Worm (Caenorhabditis elegans) whole organism, L4 larva: Measurements from ENCODE around the gene oef-1.

ENCODE experiments used
- D1046.2 ChIP-seq: fragments of 200-800 bp; sonication (Bioruptor generic); IDR thresholded peaks from 2 replicates; pipeline ENCODE4 v1.3.6; 2022; ENCODE audit warnings: missing genetic modification characterization, missing compliant biosample characterization
- R02D3.7 ChIP-seq: fragments of 150-350 bp; sonication (generic microtip); optimal IDR thresholded peaks from 3 replicates; lab custom pipeline; 2014; ENCODE audit warnings: missing biosample characterization, missing genetic modification characterization
- T20F7.1 ChIP-seq: fragments of 200-800 bp; sonication (Bioruptor generic); optimal IDR thresholded peaks from 2 replicates; lab custom pipeline; 2018; ENCODE audit warnings: mild to moderate bottlenecking, missing genetic modification characterization, missing compliant biosample characterization
- Y105C5A.15 ChIP-seq: fragments of 200-800 bp; sonication (Bioruptor generic); IDR thresholded peaks from 2 replicates; pipeline ENCODE4 v1.3.6; 2022; ENCODE audit warnings: missing genetic modification characterization, missing compliant biosample characterization
- Y48G9A.11 ChIP-seq: fragments of 200-800 bp; sonication (Bioruptor generic); IDR thresholded peaks from 2 replicates; pipeline ENCODE4 v1.3.6; 2022; ENCODE audit warnings: missing genetic modification reagents, missing genetic modification characterization, missing compliant biosample characterization
- Y75B8A.6 ChIP-seq: fragments of 200-800 bp; sonication (Bioruptor generic); IDR thresholded peaks from 2 replicates; pipeline ENCODE4 v1.3.6; 2022; ENCODE audit warnings: missing genetic modification reagents, missing genetic modification characterization, missing compliant biosample characterization
- ZK546.5 ChIP-seq, 2 experiments: sonication (generic microtip); optimal IDR thresholded peaks; 2 replicates each; lab custom pipeline; 2017; ENCODE audit warnings: missing biosample characterization in 2 of 2, missing genetic modification characterization in 2 of 2
- aha-1 ChIP-seq: fragments of 150-350 bp; peaks from one replicate; lab custom pipeline; 2014; ENCODE audit warnings: missing biosample characterization, missing genetic modification characterization
- aly-2 ChIP-seq: sonication (generic microtip); optimal IDR thresholded peaks from 2 replicates; lab custom pipeline; 2018; ENCODE audit warnings: missing biosample characterization, missing genetic modification characterization
- ama-1 ChIP-seq: fragments of 150-350 bp; optimal IDR thresholded peaks from 2 replicates; lab custom pipeline; 2014; ENCODE audit warnings: inconsistent platforms, mixed read lengths
- arid-1 ChIP-seq: fragments of 200-800 bp; sonication (Bioruptor generic); conservative IDR thresholded peaks from 2 replicates; pipeline ENCODE4 v1.3.6; 2022; ENCODE audit warnings: missing genetic modification reagents, missing genetic modification characterization, missing compliant biosample characterization
- attf-4 ChIP-seq: sonication (generic microtip); optimal IDR thresholded peaks from 3 replicates; lab custom pipeline; 2017; ENCODE audit warnings: missing biosample characterization, missing genetic modification characterization
- ceh-28 ChIP-seq: fragments of 150-350 bp; optimal IDR thresholded peaks from 2 replicates; lab custom pipeline; 2014; ENCODE audit warnings: missing biosample characterization, missing genetic modification reagents, missing genetic modification characterization
- ces-1 ChIP-seq: fragments of 150-350 bp; sonication (generic microtip); optimal IDR thresholded peaks from 4 replicates; lab custom pipeline; 2014; ENCODE audit warnings: missing biosample characterization, missing genetic modification reagents, missing genetic modification characterization
- cey-2 ChIP-seq: sonication (generic microtip); optimal IDR thresholded peaks from 3 replicates; lab custom pipeline; 2017; ENCODE audit warnings: missing genetic modification characterization, mild to moderate bottlenecking, missing compliant biosample characterization, antibody characterized with exemption, borderline replicate concordance; ENCODE audit not compliant: insufficient read depth
- daf-12 ChIP-seq: fragments of 150-350 bp; optimal IDR thresholded peaks from 2 replicates; lab custom pipeline; 2014; ENCODE audit warnings: missing biosample characterization, missing genetic modification reagents, missing genetic modification characterization
- daf-19 ChIP-seq: fragments of 200-800 bp; sonication (Bioruptor generic); conservative IDR thresholded peaks from 2 replicates; pipeline ENCODE4 v1.3.6; 2022; ENCODE audit warnings: missing genetic modification characterization, missing compliant biosample characterization
- dmd-9 ChIP-seq: fragments of 200-800 bp; sonication (Bioruptor generic); IDR thresholded peaks from 2 replicates; pipeline ENCODE4 v1.3.6; 2022; ENCODE audit warnings: missing genetic modification reagents, missing genetic modification characterization, missing compliant biosample characterization
- egl-43 ChIP-seq: fragments of 200-800 bp; sonication (Bioruptor generic); IDR thresholded peaks from 2 replicates; pipeline ENCODE4 v1.3.6; 2022; ENCODE audit warnings: missing genetic modification reagents, missing genetic modification characterization, missing compliant biosample characterization
- fos-1 ChIP-seq: fragments of 150-350 bp; optimal IDR thresholded peaks from 2 replicates; lab custom pipeline; 2014; ENCODE audit warnings: missing biosample characterization, missing genetic modification characterization
- gei-8 ChIP-seq: fragments of 200-800 bp; sonication (Bioruptor generic); optimal IDR thresholded peaks from 2 replicates; lab custom pipeline; 2018; ENCODE audit warnings: mild to moderate bottlenecking, missing genetic modification characterization, missing compliant biosample characterization
- hmg-1.1 ChIP-seq: fragments of 200-800 bp; sonication (Bioruptor generic); IDR thresholded peaks from 2 replicates; pipeline ENCODE4 v1.3.6; 2022; ENCODE audit warnings: missing genetic modification reagents, missing genetic modification characterization, missing compliant biosample characterization
- jun-1 ChIP-seq: fragments of 150-350 bp; optimal IDR thresholded peaks from 2 replicates; lab custom pipeline; 2014; ENCODE audit warnings: missing biosample characterization, missing genetic modification reagents, missing genetic modification characterization
- lin-1 ChIP-seq: fragments of 200-800 bp; sonication (Bioruptor generic); IDR thresholded peaks from 2 replicates; pipeline ENCODE4 v1.3.6; 2022; ENCODE audit warnings: missing genetic modification reagents, missing genetic modification characterization, missing compliant biosample characterization
- lin-29 ChIP-seq: fragments of 200-800 bp; sonication (Bioruptor generic); IDR thresholded peaks from 2 replicates; pipeline ENCODE4 v1.3.6; 2022; ENCODE audit warnings: missing genetic modification reagents, missing genetic modification characterization, missing compliant biosample characterization
- lin-38 ChIP-seq: fragments of 200-800 bp; sonication (Bioruptor generic); IDR thresholded peaks from 2 replicates; pipeline ENCODE4 v1.3.6; 2022; ENCODE audit warnings: missing genetic modification reagents, missing genetic modification characterization, missing compliant biosample characterization
- lin-39 ChIP-seq: fragments of 150-350 bp; optimal IDR thresholded peaks from 2 replicates; lab custom pipeline; 2014; ENCODE audit warnings: missing biosample characterization, missing genetic modification reagents, missing genetic modification characterization
- madf-9 ChIP-seq: fragments of 200-800 bp; sonication (Bioruptor generic); conservative IDR thresholded peaks from 2 replicates; pipeline ENCODE4 v1.3.6; 2022; ENCODE audit warnings: missing genetic modification reagents, missing genetic modification characterization, missing compliant biosample characterization
- mep-1 ChIP-seq: fragments of 150-350 bp; sonication (generic microtip); optimal IDR thresholded peaks from 3 replicates; lab custom pipeline; 2014; ENCODE audit warnings: missing biosample characterization, missing genetic modification characterization
- mxl-3 ChIP-seq: fragments of 200-800 bp; sonication (Bioruptor generic); optimal IDR thresholded peaks from 2 replicates; lab custom pipeline; 2018; ENCODE audit warnings: mild to moderate bottlenecking, missing genetic modification characterization, missing compliant biosample characterization
- nhr-11 ChIP-seq: fragments of 150-350 bp; optimal IDR thresholded peaks from 2 replicates; lab custom pipeline; 2014; ENCODE audit warnings: missing biosample characterization, missing genetic modification characterization
- nhr-28 ChIP-seq: fragments of 150-350 bp; optimal IDR thresholded peaks from 2 replicates; lab custom pipeline; 2014; ENCODE audit warnings: missing biosample characterization, missing genetic modification characterization
- nhr-41 ChIP-seq: fragments of 200-800 bp; sonication (Bioruptor generic); IDR thresholded peaks from 2 replicates; pipeline ENCODE4 v1.3.6; 2022; ENCODE audit warnings: missing genetic modification reagents, missing genetic modification characterization, missing compliant biosample characterization
- nhr-48 ChIP-seq: sonication (generic microtip); optimal IDR thresholded peaks from 2 replicates; lab custom pipeline; 2016; ENCODE audit warnings: mild to moderate bottlenecking, missing genetic modification characterization, missing compliant biosample characterization
- nhr-77 ChIP-seq: fragments of 150-350 bp; optimal IDR thresholded peaks from 2 replicates; lab custom pipeline; 2014; ENCODE audit warnings: missing biosample characterization, missing genetic modification characterization
- snpc-1.2 ChIP-seq: fragments of 200-800 bp; sonication (Bioruptor generic); IDR thresholded peaks from 2 replicates; pipeline ENCODE4 v1.3.6; 2022; ENCODE audit warnings: missing genetic modification reagents, missing genetic modification characterization, missing compliant biosample characterization
- snpc-4 ChIP-seq: fragments of 150-350 bp; optimal IDR thresholded peaks from 2 replicates; lab custom pipeline; 2014; ENCODE audit warnings: missing biosample characterization, missing genetic modification characterization
- tag-97 ChIP-seq: fragments of 200-800 bp; sonication (Bioruptor generic); IDR thresholded peaks from 2 replicates; pipeline ENCODE4 v1.3.6; 2022; ENCODE audit warnings: missing genetic modification characterization, missing compliant biosample characterization
- tra-1 ChIP-seq: fragments of 200-800 bp; sonication (Bioruptor generic); IDR thresholded peaks from 2 replicates; pipeline ENCODE4 v1.3.6; 2022; ENCODE audit warnings: missing genetic modification reagents, missing genetic modification characterization, missing compliant biosample characterization
- unc-39 ChIP-seq: sonication (generic microtip); optimal IDR thresholded peaks from 2 replicates; lab custom pipeline; 2017; ENCODE audit warnings: missing biosample characterization, missing genetic modification characterization
- vab-7 ChIP-seq: fragments of 200-800 bp; sonication (Bioruptor generic); IDR thresholded peaks from 2 replicates; pipeline ENCODE4 v1.3.6; 2022; ENCODE audit warnings: missing genetic modification reagents, missing genetic modification characterization, missing compliant biosample characterization
- zag-1 ChIP-seq: fragments of 150-350 bp; optimal IDR thresholded peaks from 2 replicates; lab custom pipeline; 2014; ENCODE audit warnings: missing biosample characterization, missing genetic modification characterization
- zfp-3 ChIP-seq: fragments of 200-800 bp; sonication (Bioruptor generic); conservative IDR thresholded peaks from 2 replicates; pipeline ENCODE4 v1.3.6; 2022; ENCODE audit warnings: missing genetic modification reagents, missing genetic modification characterization, missing compliant biosample characterization
- zip-11 ChIP-seq: fragments of 200-800 bp; sonication (Bioruptor generic); IDR thresholded peaks from 2 replicates; pipeline ENCODE4 v1.3.6; 2022; ENCODE audit warnings: missing genetic modification characterization, missing compliant biosample characterization
- ztf-11 ChIP-seq: fragments of 150-350 bp; optimal IDR thresholded peaks from 2 replicates; lab custom pipeline; 2014; ENCODE audit warnings: missing biosample characterization, missing genetic modification characterization

oef-1 gene

ce11 chrIV:7556265-7556866, 8.1 kb downstream of the oef-1 start, which contains the start of the genes F49E8.7, F49E8.8 and nprl-2:
F49E8.7 (minus strand) TSS chrIV:7556365.
F49E8.8 (plus strand) TSS chrIV:7556637.
nprl-2 (plus strand) TSS chrIV:7556816.
- TF ChIP-seq T20F7.1 (GFP tag; lab: Kevin White, UChicago) (no peak), zag-1 (tag; lab: Kevin White, UChicago) (no peak), madf-9 (GFP tag; lab: Robert Waterston, UW) (no peak), mep-1 (tag; lab: Kevin White, UChicago) (no peak), lin-38 (GFP tag; lab: Robert Waterston, UW) (no peak), attf-4 (tag; lab: Kevin White, UChicago) (no peak), Y75B8A.6 (GFP tag; lab: Robert Waterston, UW) (no peak), ces-1 (no peak), fos-1 (no peak), daf-19 (no peak), snpc-4 (tag; lab: Kevin White, UChicago) (no peak), jun-1 (tag; lab: Kevin White, UChicago) (no peak), tra-1 (GFP tag; lab: Robert Waterston, UW) (no peak), nhr-48 (tag; lab: Kevin White, UChicago) (no peak), daf-12 (tag; lab: Kevin White, UChicago) (no peak)
- TF ChIP-seq, all 104 proteins: peak for 0

ce11 chrIV:7558653-7559052, 10.4 kb downstream of the oef-1 start:
- TF ChIP-seq lin-29 (no peak), lin-39 (tag; lab: Kevin White, UChicago) (no peak), snpc-1.2 (GFP tag; lab: Robert Waterston, UW) (0 out of 2 replicates have a peak, but pooled peaks have one; percentile 15), tag-97 (GFP tag; lab: Robert Waterston, UW) (no peak), vab-7 (GFP tag; lab: Robert Waterston, UW) (no peak), ama-1 (lab: Kevin White, UChicago) (peak; percentile 54), gei-8 (GFP tag; lab: Kevin White, UChicago) (no peak)

ce11 chrIV:7559237-7559636, 11.0 kb downstream of the oef-1 start:
- TF ChIP-seq nhr-77 (tag; lab: Kevin White, UChicago) (no peak), arid-1 (GFP tag; lab: Robert Waterston, UW) (0 out of 2 replicates have a peak, but pooled peaks have one; percentile 21), lin-38 (GFP tag; lab: Robert Waterston, UW) (peak; percentile 6; the same call in 1 of the 2 replicates)

ce11 chrIV:7561614-7562142, 13.5 kb downstream of the oef-1 start, which contains the start of gene ima-3:
ima-3 (minus strand) TSS chrIV:7561664.
- TF ChIP-seq ceh-28 (tag; lab: Kevin White, UChicago) (no peak), egl-43 (GFP tag; lab: Robert Waterston, UW) (no peak), Y48G9A.11 (GFP tag; lab: Robert Waterston, UW) (no peak), unc-39 (no peak), lin-1 (no peak), lin-39 (tag; lab: Kevin White, UChicago) (no peak), snpc-1.2 (GFP tag; lab: Robert Waterston, UW) (no peak), nhr-48 (tag; lab: Kevin White, UChicago) (no peak), cey-2 (tag; lab: Kevin White, UChicago) (no peak), nhr-28 (tag; lab: Kevin White, UChicago) (peak; percentile 67), tag-97 (GFP tag; lab: Robert Waterston, UW) (no peak), aha-1 (no peak), mxl-3 (no peak), nhr-41 (no peak), zip-11 (GFP tag; lab: Robert Waterston, UW) (no peak), D1046.2 (GFP tag; lab: Robert Waterston, UW) (no peak), zfp-3 (GFP tag; lab: Robert Waterston, UW) (no peak), hmg-1.1 (GFP tag; lab: Robert Waterston, UW) (no peak), ztf-11 (no peak), Y75B8A.6 (GFP tag; lab: Robert Waterston, UW) (no peak), aly-2 (tag; lab: Kevin White, UChicago) (no peak), ZK546.5 (tag; optimal IDR thresholded peaks at IDR 0.05; lab: Kevin White, UChicago) (no peak), nhr-11 (tag; lab: Kevin White, UChicago) (no peak), Y105C5A.15 (GFP tag; lab: Robert Waterston, UW) (no peak), dmd-9 (GFP tag; lab: Robert Waterston, UW) (no peak), fos-1 (no peak), R02D3.7 (tag; lab: Kevin White, UChicago) (no peak), ama-1 (lab: Kevin White, UChicago) (peak; percentile 2)
